Worm (Caenorhabditis elegans) whole organism, L3 larva: Measurements from ENCODE around the gene F30B5.11.

Source experiments
- ZK546.5 ChIP-seq: sonication (generic microtip); optimal IDR thresholded peaks from 2 replicates; lab custom pipeline; 2017; ENCODE audit warnings: missing biosample characterization, missing genetic modification characterization
- ama-1 ChIP-seq: fragments of 150-350 bp; optimal IDR thresholded peaks from 2 replicates; lab custom pipeline; 2018
- ceh-16 ChIP-seq: sonication (generic microtip); optimal IDR thresholded peaks from 2 replicates; lab custom pipeline; 2017; ENCODE audit warnings: missing biosample characterization, missing genetic modification characterization
- ceh-28 ChIP-seq: fragments of 150-350 bp; optimal IDR thresholded peaks from 2 replicates; lab custom pipeline; 2014; ENCODE audit warnings: missing biosample characterization, missing genetic modification reagents, missing genetic modification characterization
- ceh-82 ChIP-seq: fragments of 150-350 bp; optimal IDR thresholded peaks from 2 replicates; lab custom pipeline; 2014; ENCODE audit warnings: missing biosample characterization, missing genetic modification characterization
- ceh-9 ChIP-seq: sonication (generic microtip); optimal IDR thresholded peaks from 2 replicates; lab custom pipeline; 2018; ENCODE audit warnings: missing biosample characterization, missing genetic modification characterization
- daf-12 ChIP-seq: fragments of 150-350 bp; optimal IDR thresholded peaks from 2 replicates; lab custom pipeline; 2014; ENCODE audit warnings: missing biosample characterization, missing genetic modification reagents, missing genetic modification characterization
- egl-27 ChIP-seq: sonication (generic microtip); optimal IDR thresholded peaks from 4 replicates; lab custom pipeline; 2017; ENCODE audit warnings: missing biosample characterization, missing genetic modification reagents, missing genetic modification characterization
- egl-5 ChIP-seq: fragments of 150-350 bp; optimal IDR thresholded peaks from 2 replicates; lab custom pipeline; 2017; ENCODE audit warnings: missing biosample characterization, missing genetic modification reagents, missing genetic modification characterization, inconsistent platforms
- elt-1 ChIP-seq: fragments of 150-350 bp; optimal IDR thresholded peaks from 2 replicates; lab custom pipeline; 2014; ENCODE audit warnings: missing biosample characterization, missing genetic modification characterization
- elt-2 ChIP-seq: sonication (generic microtip); optimal IDR thresholded peaks from 2 replicates; lab custom pipeline; 2016; ENCODE audit warnings: missing genetic modification reagents, mild to moderate bottlenecking, missing genetic modification characterization, missing compliant biosample characterization
- elt-3 ChIP-seq, 3 experiments: fragments of 150-350 bp in 1 of 3; sonication (generic microtip) in 2 of 3; optimal IDR thresholded peaks; 2 replicates in 2 of 3; 4 replicates in 1 of 3; lab custom pipeline; 2014 to 2017; ENCODE audit warnings: missing biosample characterization in 3 of 3, missing genetic modification characterization in 3 of 3
- eor-1 ChIP-seq, 2 experiments: fragments of 150-350 bp; optimal IDR thresholded peaks; 2 replicates each; lab custom pipeline; 2014 to 2018; ENCODE audit warnings: missing biosample characterization in 2 of 2, missing genetic modification characterization in 2 of 2
- fkh-10 ChIP-seq: sonication (generic microtip); optimal IDR thresholded peaks from 2 replicates; lab custom pipeline; 2017; ENCODE audit warnings: missing biosample characterization, missing genetic modification reagents, missing genetic modification characterization
- fos-1 ChIP-seq: fragments of 150-350 bp; optimal IDR thresholded peaks from 2 replicates; lab custom pipeline; 2014; ENCODE audit warnings: missing biosample characterization, missing genetic modification characterization
- hmg-11 ChIP-seq: sonication (generic microtip); optimal IDR thresholded peaks from 2 replicates; lab custom pipeline; 2016; ENCODE audit warnings: missing genetic modification characterization, missing compliant biosample characterization
- jun-1 ChIP-seq: fragments of 150-350 bp; optimal IDR thresholded peaks from 2 replicates; lab custom pipeline; 2014; ENCODE audit warnings: missing biosample characterization, missing genetic modification reagents, missing genetic modification characterization
- lin-15B ChIP-seq: fragments of 150-350 bp; optimal IDR thresholded peaks from 2 replicates; lab custom pipeline; 2014; ENCODE audit warnings: missing biosample characterization, missing genetic modification characterization
- lin-39 ChIP-seq: fragments of 150-350 bp; optimal IDR thresholded peaks from 2 replicates; lab custom pipeline; 2018; ENCODE audit warnings: missing biosample characterization, missing genetic modification reagents, missing genetic modification characterization
- lsy-12 ChIP-seq: sonication (generic microtip); optimal IDR thresholded peaks from 2 replicates; lab custom pipeline; 2016; ENCODE audit warnings: mild to moderate bottlenecking, missing genetic modification characterization, missing compliant biosample characterization
- mdl-1 ChIP-seq: fragments of 150-350 bp; optimal IDR thresholded peaks from 2 replicates; lab custom pipeline; 2014; ENCODE audit warnings: missing biosample characterization, missing genetic modification characterization
- mml-1 ChIP-seq: fragments of 150-350 bp; sonication (generic microtip); optimal IDR thresholded peaks from 3 replicates; lab custom pipeline; 2014; ENCODE audit warnings: missing biosample characterization, missing genetic modification characterization
- nfya-1 ChIP-seq: sonication (generic microtip); optimal IDR thresholded peaks from 2 replicates; lab custom pipeline; 2017; ENCODE audit warnings: missing genetic modification characterization, mild to moderate bottlenecking, missing compliant biosample characterization, antibody characterized with exemption, moderate library complexity; ENCODE audit not compliant: insufficient read depth
- nhr-11 ChIP-seq: fragments of 150-350 bp; optimal IDR thresholded peaks from 2 replicates; lab custom pipeline; 2014; ENCODE audit warnings: missing biosample characterization, missing genetic modification characterization
- nhr-12 ChIP-seq: fragments of 150-350 bp; optimal IDR thresholded peaks from 2 replicates; lab custom pipeline; 2014; ENCODE audit warnings: missing biosample characterization, missing genetic modification characterization
- nhr-23 ChIP-seq: fragments of 150-350 bp; optimal IDR thresholded peaks from 2 replicates; lab custom pipeline; 2014; ENCODE audit warnings: missing biosample characterization, missing genetic modification reagents, missing genetic modification characterization
- nhr-237 ChIP-seq: fragments of 150-350 bp; optimal IDR thresholded peaks from 2 replicates; lab custom pipeline; 2014; ENCODE audit warnings: missing biosample characterization, missing genetic modification characterization
- nhr-25 ChIP-seq: sonication (generic microtip); optimal IDR thresholded peaks from 2 replicates; lab custom pipeline; 2017; ENCODE audit warnings: missing biosample characterization, missing genetic modification characterization
- nhr-28 ChIP-seq: fragments of 150-350 bp; optimal IDR thresholded peaks from 2 replicates; lab custom pipeline; 2014; ENCODE audit warnings: missing biosample characterization, missing genetic modification characterization
- nhr-43 ChIP-seq: sonication (generic microtip); optimal IDR thresholded peaks from 2 replicates; lab custom pipeline; 2016; ENCODE audit warnings: mild to moderate bottlenecking, missing genetic modification characterization, missing compliant biosample characterization; ENCODE audit not compliant: poor library complexity, severe bottlenecking
- nhr-67 ChIP-seq: fragments of 150-350 bp; optimal IDR thresholded peaks from 2 replicates; lab custom pipeline; 2014; ENCODE audit warnings: missing biosample characterization, missing genetic modification characterization
- nhr-76 ChIP-seq: fragments of 150-350 bp; sonication (generic microtip); optimal IDR thresholded peaks from 5 replicates; lab custom pipeline; 2014; ENCODE audit warnings: missing biosample characterization, missing genetic modification characterization
- nhr-77 ChIP-seq: fragments of 150-350 bp; optimal IDR thresholded peaks from 2 replicates; lab custom pipeline; 2014; ENCODE audit warnings: missing biosample characterization, missing genetic modification characterization
- pqm-1 ChIP-seq: fragments of 150-350 bp; optimal IDR thresholded peaks from 2 replicates; lab custom pipeline; 2017; ENCODE audit warnings: missing biosample characterization, missing genetic modification characterization, inconsistent platforms
- sea-2 ChIP-seq: fragments of 150-350 bp; sonication (generic microtip); optimal IDR thresholded peaks from 4 replicates; lab custom pipeline; 2014; ENCODE audit warnings: missing biosample characterization, missing genetic modification reagents, missing genetic modification characterization
- skn-1 ChIP-seq: fragments of 150-350 bp; optimal IDR thresholded peaks from 2 replicates; lab custom pipeline; 2014; ENCODE audit warnings: missing biosample characterization, missing genetic modification characterization
- snpc-4 ChIP-seq: fragments of 150-350 bp; optimal IDR thresholded peaks from 2 replicates; lab custom pipeline; 2014; ENCODE audit warnings: missing biosample characterization, missing genetic modification characterization
- unc-39 ChIP-seq: sonication (generic microtip); optimal IDR thresholded peaks from 4 replicates; lab custom pipeline; 2017; ENCODE audit warnings: missing biosample characterization, missing genetic modification characterization
- unc-62 ChIP-seq: fragments of 150-350 bp; sonication (generic microtip); optimal IDR thresholded peaks from 4 replicates; lab custom pipeline; 2014; ENCODE audit warnings: missing biosample characterization, missing genetic modification reagents, missing genetic modification characterization
- zag-1 ChIP-seq: fragments of 150-350 bp; optimal IDR thresholded peaks from 2 replicates; lab custom pipeline; 2014; ENCODE audit warnings: missing biosample characterization, missing genetic modification characterization
- ztf-4 ChIP-seq: fragments of 150-350 bp; optimal IDR thresholded peaks from 2 replicates; lab custom pipeline; 2014; ENCODE audit warnings: missing biosample characterization, missing genetic modification characterization

The F30B5.11 gene

ce11 chrIV:4219983-4220382, at the start of gene F30B5.11:
Gene F30B5.11 (minus strand): TSS chrIV:4220083.
- TF ChIP-seq nhr-76 (tag; lab: Kevin White, UChicago) (no peak), lin-15B (no peak), ceh-9 (tag; lab: Kevin White, UChicago) (no peak), unc-62 (GFP tag; lab: Kevin White, UChicago) (no peak), jun-1 (tag; lab: Kevin White, UChicago) (no peak), daf-12 (tag; lab: Kevin White, UChicago) (no peak), hmg-11 (tag; lab: Kevin White, UChicago) (no peak), nhr-28 (tag; lab: Kevin White, UChicago) (no peak), lsy-12 (tag; lab: Kevin White, UChicago) (no peak), lin-39 (tag; lab: Kevin White, UChicago) (no peak), nhr-25 (tag; lab: Kevin White, UChicago) (no peak)

ce11 chrIV:4269308-4269707, 49.4 kb upstream of the F30B5.11 start, which contains the start of gene F36A4.3:
Gene F36A4.3 (plus strand): TSS chrIV:4269608.
- TF ChIP-seq fkh-10 (GFP tag; lab: Kevin White, UChicago) (no peak), skn-1 (tag; lab: Kevin White, UChicago) (no peak), egl-27 (no peak), ztf-4 (tag; lab: Kevin White, UChicago) (no peak), jun-1 (tag; lab: Kevin White, UChicago) (no peak), unc-62 (GFP tag; lab: Kevin White, UChicago) (no peak), lsy-12 (tag; lab: Kevin White, UChicago) (no peak), nfya-1 (tag; lab: Kevin White, UChicago) (no peak), zag-1 (no peak), lin-15B (no peak), snpc-4 (no peak)

ce11 chrIV:4267320-4267719, 47.4 kb upstream of the F30B5.11 start, which contains the start of gene F36A4.4:
Gene F36A4.4 (plus strand): TSS chrIV:4267620.
- no peak for TF ChIP-seq eor-1 (tag; optimal IDR thresholded peaks at IDR 0.05; lab: Kevin White, UChicago)
- TF ChIP-seq nhr-11 (tag; lab: Kevin White, UChicago) = no peak
- TF ChIP-seq fos-1 (tag; lab: Kevin White, UChicago) = no peak
- TF ChIP-seq mdl-1 (tag; lab: Kevin White, UChicago) = no peak
- TF ChIP-seq sea-2 (GFP tag; lab: Kevin White, UChicago) = no peak

- TF ChIP-seq nhr-67 (tag; lab: Kevin White, UChicago) (no peak), ceh-16 (tag; lab: Kevin White, UChicago) (no peak), lin-39 (tag; lab: Kevin White, UChicago) (no peak), nhr-76 (tag; lab: Kevin White, UChicago) (no peak)
Observed at ce11 chrIV:4265951-4266350, 46.1 kb upstream of the F30B5.11 start.

ce11 chrIV:4265224-4265623, 45.3 kb upstream of the F30B5.11 start, which contains the start of gene F36A4.5:
Gene F36A4.5 (plus strand): TSS chrIV:4265524.
- TF ChIP-seq ZK546.5 (tag; lab: Kevin White, UChicago) (no peak), egl-27 (no peak), elt-1 (tag; lab: Kevin White, UChicago) (no peak), unc-39 (no peak), mml-1 (tag; lab: Kevin White, UChicago) (no peak), nhr-76 (tag; lab: Kevin White, UChicago) (no peak), unc-62 (GFP tag; lab: Kevin White, UChicago) (no peak), sea-2 (GFP tag; lab: Kevin White, UChicago) (no peak), nhr-28 (tag; lab: Kevin White, UChicago) (no peak), daf-12 (tag; lab: Kevin White, UChicago) (no peak), eor-1 (tag; optimal IDR thresholded peaks at IDR 0.05; lab: Kevin White, UChicago) (no peak), ceh-82 (tag; lab: Kevin White, UChicago) (no peak), nhr-11 (tag; lab: Kevin White, UChicago) (no peak), nhr-12 (no peak), lsy-12 (tag; lab: Kevin White, UChicago) (no peak), ama-1 (lab: Kevin White, UChicago) (no peak), mdl-1 (tag; lab: Kevin White, UChicago) (no peak)

ce11 chrIV:4264649-4265048, 44.8 kb upstream of the F30B5.11 start:
- TF ChIP-seq sea-2 (GFP tag; lab: Kevin White, UChicago) (no peak), nhr-77 (no peak), lsy-12 (tag; lab: Kevin White, UChicago) (no peak), nhr-23 (tag; lab: Kevin White, UChicago) (no peak), elt-3 (tag; optimal IDR thresholded peaks at IDR 0.05; lab: Kevin White, UChicago) (no peak), nhr-43 (tag; lab: Kevin White, UChicago) (no peak), unc-39 (no peak), elt-2 (tag; lab: Kevin White, UChicago) (no peak), nhr-28 (tag; lab: Kevin White, UChicago) (no peak), ceh-9 (tag; lab: Kevin White, UChicago) (no peak), elt-1 (tag; lab: Kevin White, UChicago) (no peak), ceh-28 (no peak), nhr-237 (tag; lab: Kevin White, UChicago) (no peak), ztf-4 (tag; lab: Kevin White, UChicago) (no peak), pqm-1 (tag; lab: Kevin White, UChicago) (no peak), egl-5 (tag; lab: Kevin White, UChicago) (no peak), nhr-67 (tag; lab: Kevin White, UChicago) (no peak), ama-1 (lab: Kevin White, UChicago) (no peak)
